Fruit fly (Drosophila melanogaster) whole organism, embryonic: Measurements from ENCODE around the gene barr.

Experiments used
- Atf6 ChIP-seq: fragments of 200-800 bp; sonication (Bioruptor generic); IDR thresholded peaks from 2 replicates; pipeline ENCODE4 v1.3.6; 2022; ENCODE audit warnings: missing biosample characterization, missing genetic modification characterization
- B-H1 ChIP-seq: fragments of 200-800 bp; sonication (Bioruptor generic); IDR thresholded peaks from 3 replicates; pipeline ENCODE4 v1.3.6; 2022; ENCODE audit warnings: missing biosample characterization, missing genetic modification characterization
- CG10274 ChIP-seq: fragments of 200-800 bp; sonication (Bioruptor generic); optimal IDR thresholded peaks from 3 replicates; lab custom pipeline; 2017; ENCODE audit warnings: missing biosample characterization, mild to moderate bottlenecking, missing genetic modification characterization
- CG11093 ChIP-seq: fragments of 200-800 bp; sonication (Bioruptor generic); IDR thresholded peaks from 3 replicates; pipeline ENCODE4 v1.3.6; 2022; ENCODE audit warnings: missing biosample characterization, missing genetic modification characterization
- CG12071 ChIP-seq: fragments of 200-800 bp; sonication (Bioruptor generic); optimal IDR thresholded peaks from 3 replicates; lab custom pipeline; 2018; ENCODE audit warnings: missing biosample characterization, mild to moderate bottlenecking, missing genetic modification characterization
- CG12659 ChIP-seq: fragments of 200-800 bp; sonication (Bioruptor generic); optimal IDR thresholded peaks from 3 replicates; lab custom pipeline; 2017; ENCODE audit warnings: mild to moderate bottlenecking, missing biosample characterization, missing genetic modification reagents, missing genetic modification characterization
- CG15514 ChIP-seq: fragments of 200-800 bp; sonication (Bioruptor generic); optimal IDR thresholded peaks from 3 replicates; lab custom pipeline; 2017; ENCODE audit warnings: missing biosample characterization, missing genetic modification characterization, mild to moderate bottlenecking, moderate library complexity, missing genetic modification reagents
- CG16813 ChIP-seq: fragments of 200-800 bp; sonication (Bioruptor generic); IDR thresholded peaks from 3 replicates; pipeline ENCODE4 v1.3.6; 2022; ENCODE audit warnings: missing biosample characterization, missing genetic modification characterization; ENCODE audit not compliant: partially characterized antibody
- CG17612 ChIP-seq: fragments of 200-800 bp; sonication (Bioruptor generic); IDR thresholded peaks from 2 replicates; pipeline ENCODE4 v1.3.6; 2022; ENCODE audit warnings: missing biosample characterization, missing genetic modification characterization
- CG18011 ChIP-seq: fragments of 200-800 bp; sonication (Bioruptor generic); optimal IDR thresholded peaks from 2 replicates; lab custom pipeline; 2017; ENCODE audit warnings: missing biosample characterization, missing genetic modification characterization, mild to moderate bottlenecking, moderate library complexity, missing genotype
- CG18476 ChIP-seq: fragments of 200-800 bp; sonication (Bioruptor generic); optimal IDR thresholded peaks from 2 replicates; lab custom pipeline; 2016; ENCODE audit warnings: missing biosample characterization, mild to moderate bottlenecking, missing genetic modification characterization
- CG31224 ChIP-seq: fragments of 200-800 bp; sonication (Bioruptor generic); IDR thresholded peaks from 2 replicates; pipeline ENCODE4 v1.3.6; 2022; ENCODE audit warnings: missing biosample characterization, missing genetic modification characterization
- CG3726 ChIP-seq: fragments of 200-800 bp; sonication (Bioruptor generic); IDR thresholded peaks from 3 replicates; pipeline ENCODE4, ENCODE4 v1.3.6; 2022; ENCODE audit warnings: missing biosample characterization, missing genetic modification characterization
- CG5245 ChIP-seq: fragments of 200-800 bp; sonication (Bioruptor generic); optimal IDR thresholded peaks from 3 replicates; lab custom pipeline; 2016; ENCODE audit warnings: missing biosample characterization, missing genetic modification characterization
- CG8388 ChIP-seq: fragments of 200-800 bp; sonication (Bioruptor generic); optimal IDR thresholded peaks from 2 replicates; lab custom pipeline; 2019; ENCODE audit warnings: missing biosample characterization, mild to moderate bottlenecking, missing genetic modification characterization, moderate library complexity
- CG9797 ChIP-seq: fragments of 200-800 bp; sonication (Bioruptor generic); optimal IDR thresholded peaks from 3 replicates; lab custom pipeline; 2018; ENCODE audit warnings: missing biosample characterization, mild to moderate bottlenecking, missing genetic modification characterization
- D19B ChIP-seq: fragments of 200-800 bp; sonication (Bioruptor generic); optimal IDR thresholded peaks from 2 replicates; lab custom pipeline; 2017; ENCODE audit warnings: missing biosample characterization, mild to moderate bottlenecking, missing genetic modification characterization
- Dip2 ChIP-seq: fragments of 200-800 bp; sonication (Bioruptor generic); IDR thresholded peaks from 2 replicates; pipeline ENCODE4 v1.3.6; 2022; ENCODE audit warnings: missing biosample characterization, missing genetic modification characterization
- Fer2 ChIP-seq: fragments of 200-800 bp; sonication (Bioruptor generic); optimal IDR thresholded peaks from 2 replicates; lab custom pipeline; 2018; ENCODE audit warnings: missing biosample characterization, mild to moderate bottlenecking, missing genetic modification characterization, moderate library complexity
- Gsc ChIP-seq: fragments of 200-800 bp; sonication (Bioruptor generic); IDR thresholded peaks from 2 replicates; pipeline ENCODE4 v1.3.6; 2022; ENCODE audit warnings: missing biosample characterization, missing genetic modification characterization
- Gug ChIP-seq: fragments of 200-800 bp; sonication (Bioruptor generic); IDR thresholded peaks from 4 replicates; pipeline ENCODE4 v1.3.6; 2022; ENCODE audit warnings: missing biosample characterization, missing genetic modification characterization
- H2.0 ChIP-seq: fragments of 200-800 bp; sonication (Bioruptor generic); IDR thresholded peaks from 2 replicates; pipeline ENCODE4 v1.3.6; 2022; ENCODE audit warnings: missing biosample characterization, missing genetic modification characterization
- Hand ChIP-seq: fragments of 200-800 bp; sonication (Bioruptor generic); optimal IDR thresholded peaks from 2 replicates; lab custom pipeline; 2017; ENCODE audit warnings: mild to moderate bottlenecking, missing biosample characterization, missing genetic modification reagents, missing genetic modification characterization
- Lhr ChIP-seq: fragments of 200-800 bp; sonication (Bioruptor generic); optimal IDR thresholded peaks from 3 replicates; lab custom pipeline; 2017; ENCODE audit warnings: mild to moderate bottlenecking, missing biosample characterization, missing genetic modification reagents, missing genetic modification characterization
- Mad ChIP-seq: fragments of 200-800 bp; sonication (Bioruptor generic); optimal IDR thresholded peaks from 2 replicates; lab custom pipeline; 2016; ENCODE audit warnings: missing biosample characterization, missing genetic modification characterization
- Myb ChIP-seq: fragments of 200-800 bp; sonication (Bioruptor generic); optimal IDR thresholded peaks from 2 replicates; lab custom pipeline; 2016; ENCODE audit warnings: missing biosample characterization, missing genetic modification characterization
- Trl ChIP-seq, 3 experiments: fragments of >200 bp in 2 of 3; fragments of 200-800 bp in 1 of 3; sonication (Bioruptor generic) in 1 of 3; optimal IDR thresholded peaks; 2 replicates in 1 of 3; 3 replicates in 2 of 3; lab custom pipeline; 2016 to 2017; ENCODE audit warnings: missing biosample characterization in 1 of 3, missing genetic modification characterization in 1 of 3
- Vsx1 ChIP-seq: fragments of 200-800 bp; sonication (Bioruptor generic); optimal IDR thresholded peaks from 2 replicates; lab custom pipeline; 2017; ENCODE audit warnings: missing biosample characterization, mild to moderate bottlenecking, missing genetic modification characterization, missing genetic modification reagents
- abd-A ChIP-seq: fragments of 200-800 bp; sonication (Bioruptor generic); optimal IDR thresholded peaks from 3 replicates; lab custom pipeline; 2019; ENCODE audit warnings: missing biosample characterization, mild to moderate bottlenecking, missing genetic modification characterization, moderate library complexity
- bigmax ChIP-seq: fragments of 200-800 bp; sonication (Bioruptor generic); optimal IDR thresholded peaks from 2 replicates; lab custom pipeline; 2018; ENCODE audit warnings: missing biosample characterization, mild to moderate bottlenecking, missing genetic modification characterization
- cad ChIP-seq: fragments of >200 bp; optimal IDR thresholded peaks from 2 replicates; lab custom pipeline; 2017; ENCODE audit warnings: missing biosample characterization, missing genetic modification characterization
- dmrt11E ChIP-seq: fragments of 200-800 bp; sonication (Bioruptor generic); optimal IDR thresholded peaks from 3 replicates; lab custom pipeline; 2018; ENCODE audit warnings: missing biosample characterization, mild to moderate bottlenecking, missing genetic modification characterization, moderate library complexity
- dmrt99B ChIP-seq: fragments of 200-800 bp; sonication (Bioruptor generic); optimal IDR thresholded peaks from 2 replicates; lab custom pipeline; 2018; ENCODE audit warnings: missing biosample characterization, mild to moderate bottlenecking, missing genetic modification characterization, moderate library complexity
- en ChIP-seq: fragments of 200-800 bp; sonication (Bioruptor generic); optimal IDR thresholded peaks from 2 replicates; lab custom pipeline; 2016; ENCODE audit warnings: missing biosample characterization, missing genetic modification characterization
- fd96Cb ChIP-seq: fragments of 200-800 bp; sonication (Bioruptor generic); optimal IDR thresholded peaks from 2 replicates; lab custom pipeline; 2018; ENCODE audit warnings: missing biosample characterization, mild to moderate bottlenecking, missing genetic modification characterization, moderate library complexity
- fu2 ChIP-seq: fragments of 200-800 bp; sonication (Bioruptor generic); optimal IDR thresholded peaks from 2 replicates; lab custom pipeline; 2016; ENCODE audit warnings: missing biosample characterization, missing genetic modification characterization
- insv ChIP-seq, 2 experiments: fragments of 200-800 bp; sonication (Bioruptor generic); optimal IDR thresholded peaks; 3 replicates each; lab custom pipeline; 2016 to 2018; ENCODE audit warnings: missing biosample characterization in 2 of 2, missing genetic modification characterization in 2 of 2
- kni ChIP-seq: fragments of 200-800 bp; sonication (Bioruptor generic); optimal IDR thresholded peaks from 3 replicates; lab custom pipeline; 2017; ENCODE audit warnings: mild to moderate bottlenecking, missing biosample characterization, missing genetic modification reagents, missing genetic modification characterization
- lola ChIP-seq, 3 experiments: fragments of >200 bp in 2 of 3; fragments of 200-800 bp in 1 of 3; sonication (Bioruptor generic) in 1 of 3; optimal IDR thresholded peaks; 2 replicates each; lab custom pipeline; 2017 to 2019; ENCODE audit warnings: missing biosample characterization in 3 of 3, missing genetic modification characterization in 3 of 3, mild to moderate bottlenecking in 1 of 3, moderate library complexity in 1 of 3
- mam ChIP-seq: fragments of 200-800 bp; sonication (Bioruptor generic); optimal IDR thresholded peaks from 3 replicates; lab custom pipeline; 2016; ENCODE audit warnings: missing biosample characterization, missing genetic modification characterization
- pnt ChIP-seq: fragments of 200-800 bp; sonication (Bioruptor generic); optimal IDR thresholded peaks from 3 replicates; lab custom pipeline; 2016; ENCODE audit warnings: missing biosample characterization, missing genetic modification characterization
- pros ChIP-seq: fragments of 200-800 bp; sonication (Bioruptor generic); optimal IDR thresholded peaks from 3 replicates; lab custom pipeline; 2019; ENCODE audit warnings: missing biosample characterization, mild to moderate bottlenecking, missing genetic modification characterization, moderate library complexity
- shn ChIP-seq: fragments of 200-800 bp; sonication (Bioruptor generic); optimal IDR thresholded peaks from 3 replicates; lab custom pipeline; 2016; ENCODE audit warnings: missing biosample characterization, missing genetic modification characterization
- slbo ChIP-seq: fragments of 200-800 bp; sonication (Bioruptor generic); IDR thresholded peaks from 2 replicates; pipeline ENCODE4 v1.3.6; 2022; ENCODE audit warnings: missing biosample characterization, missing genetic modification characterization
- ssp ChIP-seq: fragments of 200-800 bp; sonication (Bioruptor generic); IDR thresholded peaks from 2 replicates; pipeline ENCODE4 v1.3.6; 2022; ENCODE audit warnings: missing biosample characterization, missing genetic modification characterization
- tgo ChIP-seq: fragments of 200-800 bp; sonication (Bioruptor generic); IDR thresholded peaks from 3 replicates; pipeline ENCODE4 v1.3.6; 2022; ENCODE audit warnings: missing biosample characterization, missing genetic modification characterization
- unpg ChIP-seq: fragments of 200-800 bp; sonication (Bioruptor generic); optimal IDR thresholded peaks from 3 replicates; lab custom pipeline; 2018; ENCODE audit warnings: missing biosample characterization, mild to moderate bottlenecking, missing genetic modification characterization, moderate library complexity
- usp ChIP-seq: fragments of >200 bp; optimal IDR thresholded peaks from 2 replicates; lab custom pipeline; 2017; ENCODE audit warnings: missing biosample characterization, missing genetic modification characterization
- vnd ChIP-seq: fragments of 200-800 bp; sonication (Bioruptor generic); IDR thresholded peaks from 3 replicates; pipeline ENCODE4 v1.3.6; 2022; ENCODE audit warnings: missing biosample characterization, missing genetic modification characterization; ENCODE audit not compliant: partially characterized antibody

Gene barr

DNA sequence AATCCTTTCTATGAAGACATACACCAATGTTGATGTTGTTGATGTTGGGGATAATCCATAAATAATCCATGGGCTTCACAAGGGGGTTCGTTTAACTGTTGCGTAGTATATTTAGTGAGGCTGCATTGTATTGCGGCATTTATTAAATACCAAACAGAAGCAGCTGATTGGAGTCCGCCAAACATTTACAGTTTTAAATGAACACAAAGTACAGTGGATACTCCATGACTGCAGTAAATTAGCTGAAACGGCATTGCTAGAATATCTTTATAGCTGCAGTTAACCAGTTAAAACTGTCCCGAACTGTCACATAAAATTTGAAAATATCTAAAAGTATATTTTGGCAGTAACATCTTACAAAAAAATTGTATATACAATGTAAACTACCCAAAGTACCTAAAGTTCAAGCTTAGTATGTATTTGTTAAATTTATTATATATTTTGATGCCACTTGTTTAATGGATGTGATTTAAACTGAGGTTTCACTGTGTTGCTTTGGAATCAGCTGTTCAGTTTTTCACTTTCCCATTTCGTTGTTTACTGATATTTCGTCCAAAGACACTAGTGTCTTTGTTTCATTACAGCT, 30.0 kb upstream of the barr start, which contains the start of the genes CG10747 and Pyroxd1 (continued):
- TF ChIP-seq CG18476 (peak; percentile 94), Gsc (GFP tag; lab: Robert Waterston, UW) (peak; percentile 66), lola (GFP tag; optimal IDR thresholded peaks at IDR 0.05; lab: Kevin White, UChicago) (peak in 1 of 3 experiments; percentile 95), CG18011 (GFP tag; lab: Kevin White, UChicago) (peak; percentile 89), CG8388 (GFP tag; lab: Kevin White, UChicago) (peak; percentile 95), CG5245 (peak; percentile 94), Atf6 (peak; percentile 97), Gug (GFP tag; lab: Robert Waterston, UW) (peak; percentile 97), CG9797 (GFP tag; lab: Kevin White, UChicago) (peak; percentile 76), Hand (GFP tag; lab: Kevin White, UChicago) (peak; percentile 94), Lhr (GFP tag; lab: Kevin White, UChicago) (peak; percentile 87), mam (GFP tag; lab: Kevin White, UChicago) (peak; percentile 97), H2.0 (GFP tag; lab: Robert Waterston, UW) (peak; percentile 91), Fer2 (tag; lab: Kevin White, UChicago) (peak; percentile 93), fd96Cb (peak; percentile 96), en (GFP tag; lab: Kevin White, UChicago) (peak; percentile 84), kni (GFP tag; lab: Kevin White, UChicago) (peak; percentile 74), CG16813 (no peak), CG31224 (peak; percentile 89), unpg (GFP tag; lab: Kevin White, UChicago) (peak; percentile 97), Trl (optimal IDR thresholded peaks at IDR 0.05; lab: Kevin White, UChicago) (no peak), Trl (GFP tag; optimal IDR thresholded peaks at IDR 0.05; lab: Kevin White, UChicago) (peak; percentile 95), Mad (GFP tag; lab: Kevin White, UChicago) (peak; percentile 92), cad (GFP tag; lab: Kevin White, UChicago) (no peak), CG10274 (GFP tag; lab: Kevin White, UChicago) (peak; percentile 85), fu2 (peak; percentile 94), vnd (GFP tag; lab: Robert Waterston, UW) (no peak), pros (GFP tag; lab: Kevin White, UChicago) (peak; percentile 31), abd-A (tag; lab: Kevin White, UChicago) (no peak), slbo (GFP tag; lab: Robert Waterston, UW) (peak; percentile 98), CG12071 (GFP tag; lab: Kevin White, UChicago) (peak; percentile 90), bigmax (GFP tag; lab: Kevin White, UChicago) (no peak), CG17612 (GFP tag; lab: Robert Waterston, UW) (peak; percentile 90), shn (GFP tag; lab: Kevin White, UChicago) (peak; percentile 96), D19B (GFP tag; lab: Kevin White, UChicago) (peak; percentile 91), CG11093 (GFP tag; lab: Robert Waterston, UW) (peak; percentile 95), pnt (peak; percentile 95), tgo (GFP tag; lab: Robert Waterston, UW) (peak; percentile 98), usp (GFP tag; lab: Kevin White, UChicago) (no peak), ssp (GFP tag; lab: Robert Waterston, UW) (peak; percentile 86), dmrt11E (peak; percentile 93), CG3726 (GFP tag; lab: Robert Waterston, UW) (peak; percentile 86), Vsx1 (peak; percentile 97), Myb (GFP tag; lab: Kevin White, UChicago) (peak; percentile 80), B-H1 (peak; percentile 91), CG15514 (GFP tag; lab: Kevin White, UChicago) (peak; percentile 89), dmrt99B (tag; lab: Kevin White, UChicago) (peak; percentile 97), CG12659 (GFP tag; lab: Kevin White, UChicago) (peak; percentile 98), Dip2 (GFP tag; lab: Robert Waterston, UW) (peak; percentile 42; the same call in 1 of the 2 replicates), insv (GFP tag; optimal IDR thresholded peaks at IDR 0.05; lab: Kevin White, UChicago) (peak in 1 of 2 experiments; percentile 83)
